Worm (Caenorhabditis elegans) whole organism, L2 larva: ENCODE results near the gene lig-4.

Source experiments
- C34F6.9 ChIP-seq: fragments of 150-350 bp; optimal IDR thresholded peaks from 2 replicates; lab custom pipeline; 2014; ENCODE audit warnings: missing biosample characterization, missing genetic modification characterization
- F13H6.1 ChIP-seq: sonication (generic microtip); optimal IDR thresholded peaks from 2 replicates; lab custom pipeline; 2016; ENCODE audit warnings: missing genetic modification characterization, missing compliant biosample characterization
- R02D3.7 ChIP-seq: fragments of 150-350 bp; optimal IDR thresholded peaks from 2 replicates; lab custom pipeline; 2014; ENCODE audit warnings: missing biosample characterization, missing genetic modification characterization
- Y55F3AM.14 ChIP-seq: fragments of 200-800 bp; sonication (Bioruptor generic); optimal IDR thresholded peaks from 2 replicates; lab custom pipeline; 2018; ENCODE audit warnings: mild to moderate bottlenecking, missing genetic modification characterization, missing compliant biosample characterization
- ZK546.5 ChIP-seq: sonication (generic microtip); optimal IDR thresholded peaks from 2 replicates; lab custom pipeline; 2017; ENCODE audit warnings: missing biosample characterization, missing genetic modification characterization
- alr-1 ChIP-seq: fragments of 150-350 bp; optimal IDR thresholded peaks from 2 replicates; lab custom pipeline; 2014; ENCODE audit warnings: missing biosample characterization, missing genetic modification characterization
- aly-2 ChIP-seq: fragments of 150-350 bp; optimal IDR thresholded peaks from 2 replicates; lab custom pipeline; 2014; ENCODE audit warnings: missing biosample characterization, missing genetic modification characterization
- ama-1 ChIP-seq: fragments of 150-350 bp; optimal IDR thresholded peaks from 2 replicates; lab custom pipeline; 2018; ENCODE audit warnings: inconsistent platforms
- blmp-1 ChIP-seq: sonication (generic microtip); optimal IDR thresholded peaks from 2 replicates; lab custom pipeline; 2017; ENCODE audit warnings: missing genetic modification characterization, mild to moderate bottlenecking, missing compliant biosample characterization, antibody characterized with exemption, moderate library complexity; ENCODE audit not compliant: insufficient read depth
- ceh-16 ChIP-seq: fragments of 150-350 bp; optimal IDR thresholded peaks from 2 replicates; lab custom pipeline; 2014; ENCODE audit warnings: missing biosample characterization, missing genetic modification characterization
- ceh-82 ChIP-seq: fragments of 150-350 bp; optimal IDR thresholded peaks from 2 replicates; lab custom pipeline; 2014; ENCODE audit warnings: missing biosample characterization, missing genetic modification characterization
- crh-2 ChIP-seq: sonication (generic microtip); optimal IDR thresholded peaks from 2 replicates; lab custom pipeline; 2017; ENCODE audit warnings: missing biosample characterization, missing genetic modification characterization
- dmd-4 ChIP-seq: sonication (generic microtip); optimal IDR thresholded peaks from 2 replicates; lab custom pipeline; 2017; ENCODE audit warnings: missing biosample characterization, missing genetic modification characterization
- egl-27 ChIP-seq: sonication (generic microtip); optimal IDR thresholded peaks from 3 replicates; lab custom pipeline; 2017; ENCODE audit warnings: missing biosample characterization, missing genetic modification reagents, missing genetic modification characterization
- gmeb-1 ChIP-seq: fragments of 150-350 bp; optimal IDR thresholded peaks from 2 replicates; lab custom pipeline; 2014; ENCODE audit warnings: missing biosample characterization, missing genetic modification characterization
- lin-11 ChIP-seq: fragments of 150-350 bp; sonication (generic microtip); optimal IDR thresholded peaks from 2 replicates; lab custom pipeline; 2014; ENCODE audit warnings: missing biosample characterization, missing genetic modification characterization, inconsistent platforms, mixed read lengths
- lin-13 ChIP-seq: fragments of 150-350 bp; optimal IDR thresholded peaks from 2 replicates; lab custom pipeline; 2014; ENCODE audit warnings: missing biosample characterization, missing genetic modification reagents, missing genetic modification characterization
- lsy-2 ChIP-seq, 2 experiments: fragments of 150-350 bp in 1 of 2; sonication (generic microtip) in 1 of 2; optimal IDR thresholded peaks; 2 replicates each; lab custom pipeline; 2014 to 2017; ENCODE audit warnings: missing biosample characterization in 2 of 2, missing genetic modification characterization in 2 of 2
- mab-5 ChIP-seq: fragments of 150-350 bp; optimal IDR thresholded peaks from 2 replicates; lab custom pipeline; 2014; ENCODE audit warnings: missing biosample characterization, missing genetic modification characterization
- mbf-1 ChIP-seq: sonication (generic microtip); optimal IDR thresholded peaks from 2 replicates; lab custom pipeline; 2017; ENCODE audit warnings: missing biosample characterization, missing genetic modification characterization
- mdl-1 ChIP-seq, 2 experiments: fragments of 150-350 bp in 1 of 2; sonication (generic microtip) in 1 of 2; optimal IDR thresholded peaks; 2 replicates each; lab custom pipeline; 2017; ENCODE audit warnings: missing biosample characterization in 2 of 2, missing genetic modification characterization in 2 of 2
- nhr-11 ChIP-seq: fragments of 150-350 bp; optimal IDR thresholded peaks from 2 replicates; lab custom pipeline; 2014; ENCODE audit warnings: missing biosample characterization, missing genetic modification characterization
- nhr-12 ChIP-seq: fragments of 150-350 bp; optimal IDR thresholded peaks from 2 replicates; lab custom pipeline; 2014; ENCODE audit warnings: missing biosample characterization, missing genetic modification characterization
- nhr-129 ChIP-seq: fragments of 150-350 bp; optimal IDR thresholded peaks from 2 replicates; lab custom pipeline; 2014; ENCODE audit warnings: missing biosample characterization, missing genetic modification characterization
- nhr-21 ChIP-seq: fragments of 150-350 bp; optimal IDR thresholded peaks from 2 replicates; lab custom pipeline; 2014; ENCODE audit warnings: missing biosample characterization, missing genetic modification characterization
- nhr-23 ChIP-seq: fragments of 150-350 bp; optimal IDR thresholded peaks from 2 replicates; lab custom pipeline; 2014; ENCODE audit warnings: missing biosample characterization, missing genetic modification reagents, missing genetic modification characterization
- nhr-237 ChIP-seq: fragments of 150-350 bp; optimal IDR thresholded peaks from 2 replicates; lab custom pipeline; 2014; ENCODE audit warnings: missing biosample characterization, missing genetic modification characterization
- nhr-25 ChIP-seq: fragments of 150-350 bp; sonication (generic microtip); optimal IDR thresholded peaks from 3 replicates; lab custom pipeline; 2014; ENCODE audit warnings: missing biosample characterization, missing genetic modification characterization
- nhr-6 ChIP-seq: fragments of 150-350 bp; optimal IDR thresholded peaks from 2 replicates; lab custom pipeline; 2014; ENCODE audit warnings: missing biosample characterization, missing genetic modification characterization
- peb-1 ChIP-seq: fragments of 150-350 bp; optimal IDR thresholded peaks from 2 replicates; lab custom pipeline; 2014; ENCODE audit warnings: missing biosample characterization, missing genetic modification characterization
- sem-4 ChIP-seq: fragments of 150-350 bp; optimal IDR thresholded peaks from 2 replicates; lab custom pipeline; 2014; ENCODE audit warnings: missing biosample characterization, missing genetic modification reagents, missing genetic modification characterization
- sma-3 ChIP-seq: sonication (generic microtip); optimal IDR thresholded peaks from 2 replicates; lab custom pipeline; 2016; ENCODE audit warnings: missing genetic modification reagents, missing genetic modification characterization, missing compliant biosample characterization
- sma-9 ChIP-seq, 2 experiments: fragments of 150-350 bp in 1 of 2; sonication (generic microtip) in 1 of 2; optimal IDR thresholded peaks; 2 replicates each; lab custom pipeline; 2014 to 2016; ENCODE audit warnings: missing genetic modification characterization in 2 of 2, mild to moderate bottlenecking in 1 of 2, missing biosample characterization in 1 of 2, missing compliant biosample characterization in 1 of 2, missing genetic modification reagents in 1 of 2, moderate library complexity in 1 of 2
- unc-39 ChIP-seq: fragments of 150-350 bp; optimal IDR thresholded peaks from 2 replicates; lab custom pipeline; 2014; ENCODE audit warnings: missing biosample characterization, missing genetic modification characterization
- unc-55 ChIP-seq: fragments of 150-350 bp; sonication (generic microtip); optimal IDR thresholded peaks from 3 replicates; lab custom pipeline; 2014; ENCODE audit warnings: missing biosample characterization, missing genetic modification reagents, missing genetic modification characterization
- ztf-1 ChIP-seq: fragments of 200-800 bp; sonication (Bioruptor generic); conservative IDR thresholded peaks from 2 replicates; pipeline ENCODE4 v1.3.6; 2022; ENCODE audit warnings: missing genetic modification characterization, missing compliant biosample characterization
- ztf-11 ChIP-seq: sonication (generic microtip); optimal IDR thresholded peaks from 2 replicates; lab custom pipeline; 2017; ENCODE audit warnings: missing biosample characterization, missing genetic modification characterization
- ztf-4 ChIP-seq: fragments of 150-350 bp; optimal IDR thresholded peaks from 2 replicates; lab custom pipeline; 2014; ENCODE audit warnings: missing biosample characterization, missing genetic modification characterization

The lig-4 gene

DNA sequence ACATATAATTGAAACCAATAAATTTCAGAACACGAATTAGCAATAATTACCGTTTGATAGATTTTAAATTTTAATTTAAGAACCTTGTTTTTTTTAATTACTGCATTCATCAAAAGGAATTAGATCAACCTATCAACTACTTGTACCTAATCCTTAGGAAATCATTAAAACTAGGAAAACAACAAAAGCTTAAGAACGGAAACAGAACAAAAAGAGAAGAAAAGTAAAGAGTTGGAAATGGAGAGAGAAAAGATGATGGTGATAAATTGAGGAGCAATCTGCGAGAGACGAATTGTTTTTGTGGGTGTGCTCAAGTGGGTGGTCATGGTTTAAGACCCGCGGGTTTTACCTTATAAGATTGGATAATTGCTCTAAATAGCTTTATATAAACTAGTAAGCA is 14.1 kb downstream of the lig-4 start:
- TF ChIP-seq unc-55 (GFP tag; lab: Kevin White, UChicago) (peak; percentile 55), mab-5 (peak; percentile 54), ztf-4 (tag; lab: Kevin White, UChicago) (no peak)

DNA sequence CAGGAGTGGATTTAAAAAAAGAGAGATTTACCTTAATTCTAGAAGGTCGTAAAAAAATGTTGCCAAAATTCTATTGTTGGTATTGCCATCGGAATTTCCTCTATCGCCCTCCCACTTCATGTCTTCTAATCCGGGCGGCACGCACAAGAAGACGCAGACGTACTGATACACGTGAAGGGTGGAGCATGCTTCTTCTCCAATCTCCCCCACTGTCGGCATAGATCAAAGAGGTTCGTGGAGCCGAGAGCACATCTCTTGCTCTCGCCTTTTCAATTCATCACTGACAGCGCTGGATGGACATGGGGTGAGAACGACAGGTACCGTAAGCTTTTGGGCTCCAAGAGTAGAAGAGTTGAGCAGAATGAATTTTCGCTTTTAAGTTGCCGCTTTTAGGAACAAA is 15.3 kb downstream of the lig-4 start, which contains the start of gene lin-39:
lin-39 (minus strand) TSS at position 74 of the 400 bp plus-strand sequence.
- TF ChIP-seq lin-11 (tag; lab: Kevin White, UChicago) (no peak), nhr-129 (tag; lab: Kevin White, UChicago) (peak; percentile 5), mdl-1 (tag; optimal IDR thresholded peaks at IDR 0.05; lab: Kevin White, UChicago) (peak in 1 of 2 experiments; percentile 56), gmeb-1 (no peak), mab-5 (peak; percentile 36), aly-2 (tag; lab: Kevin White, UChicago) (no peak), egl-27 (tag; lab: Kevin White, UChicago) (no peak), nhr-23 (no peak), nhr-6 (tag; lab: Kevin White, UChicago) (no peak), lsy-2 (tag; optimal IDR thresholded peaks at IDR 0.05; lab: Kevin White, UChicago) (peak in 1 of 2 experiments; percentile 38), peb-1 (no peak), crh-2 (tag; lab: Kevin White, UChicago) (no peak), nhr-21 (tag; lab: Kevin White, UChicago) (no peak), ceh-16 (no peak), unc-55 (GFP tag; lab: Kevin White, UChicago) (peak; percentile 35), nhr-25 (tag; lab: Kevin White, UChicago) (no peak), ZK546.5 (tag; lab: Kevin White, UChicago) (no peak)

DNA sequence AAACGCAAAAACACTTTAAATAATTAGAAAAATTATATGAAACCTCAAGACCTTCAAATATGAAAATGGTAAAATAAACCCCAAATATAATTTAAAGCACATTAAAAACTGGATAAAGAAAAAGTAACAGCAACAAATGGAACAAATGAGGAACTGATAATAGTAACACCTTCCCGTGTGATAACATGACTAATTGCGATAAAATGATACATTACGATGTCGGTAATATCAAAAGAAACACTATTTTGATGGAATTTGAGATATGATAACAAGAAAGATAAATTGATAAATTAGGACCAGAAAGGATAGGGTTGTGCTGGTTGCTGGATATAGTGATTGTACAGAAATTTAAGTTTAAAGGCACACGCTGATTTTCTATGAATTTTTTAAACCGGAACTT is 20.8 kb downstream of the lig-4 start:
- TF ChIP-seq ceh-82 (tag; lab: Kevin White, UChicago) (no peak), ama-1 (no peak), nhr-11 (tag; lab: Kevin White, UChicago) (no peak), blmp-1 (tag; lab: Kevin White, UChicago) (no peak), sma-3 (no peak), F13H6.1 (no peak), peb-1 (no peak), crh-2 (tag; lab: Kevin White, UChicago) (no peak), alr-1 (tag; lab: Kevin White, UChicago) (no peak), R02D3.7 (tag; lab: Kevin White, UChicago) (no peak)
- TF ChIP-seq, all 48 proteins: peak for 0

DNA sequence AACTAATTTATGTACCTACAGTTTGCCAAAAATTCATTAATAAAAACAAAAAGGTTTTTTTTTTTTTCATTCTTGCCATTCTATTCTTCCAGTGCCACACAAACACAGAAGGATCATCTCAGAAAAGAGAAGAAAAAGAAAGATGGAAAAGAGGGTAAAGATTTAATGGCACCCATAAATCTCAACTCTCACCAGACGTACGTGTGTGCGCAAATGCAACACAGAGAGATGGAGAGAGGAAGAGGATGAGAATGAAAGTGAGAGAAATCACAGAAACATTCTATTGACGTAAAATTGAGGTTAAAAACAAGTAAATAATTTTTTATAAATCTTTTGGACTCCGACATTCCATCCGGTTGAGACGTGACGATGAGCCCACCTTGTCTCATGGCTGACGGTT is 22.9 kb downstream of the lig-4 start:
- peak; percentile 19 for TF ChIP-seq crh-2 (tag; lab: Kevin White, UChicago)
- peak; percentile 62 for TF ChIP-seq unc-55 (GFP tag; lab: Kevin White, UChicago)
- TF ChIP-seq ztf-1 (GFP tag; lab: Robert Waterston, UW): no peak
- no peak for TF ChIP-seq ztf-11
- no peak for TF ChIP-seq nhr-21 (tag; lab: Kevin White, UChicago)
- TF ChIP-seq nhr-12 (tag; lab: Kevin White, UChicago): no peak
- no peak for TF ChIP-seq lin-13
- peak; percentile 51 for TF ChIP-seq C34F6.9
- TF ChIP-seq egl-27 (tag; lab: Kevin White, UChicago): no peak
- no peak for TF ChIP-seq peb-1
- TF ChIP-seq Y55F3AM.14 (GFP tag; lab: Kevin White, UChicago): no peak
- peak; percentile 22 for TF ChIP-seq nhr-129 (tag; lab: Kevin White, UChicago)
- TF ChIP-seq lin-11 (tag; lab: Kevin White, UChicago): no peak
- TF ChIP-seq mab-5: peak; percentile 87
- TF ChIP-seq ama-1: no peak
- no peak for TF ChIP-seq ceh-82 (tag; lab: Kevin White, UChicago)
- TF ChIP-seq ztf-4 (tag; lab: Kevin White, UChicago): no peak
- TF ChIP-seq sem-4 (tag; lab: Kevin White, UChicago): no peak
- TF ChIP-seq dmd-4 (tag; lab: Kevin White, UChicago): no peak
- no peak for TF ChIP-seq nhr-237 (tag; lab: Kevin White, UChicago)
- no peak for TF ChIP-seq R02D3.7 (tag; lab: Kevin White, UChicago)
- TF ChIP-seq lsy-2 (tag; optimal IDR thresholded peaks at IDR 0.05; lab: Kevin White, UChicago): peak in 1 of 2 experiments; percentile 52
- no peak for TF ChIP-seq mbf-1 (tag; lab: Kevin White, UChicago)
- peak; percentile 4 for TF ChIP-seq blmp-1 (tag; lab: Kevin White, UChicago)
- no peak for TF ChIP-seq sma-9 (GFP tag; optimal IDR thresholded peaks at IDR 0.05; lab: Kevin White, UChicago)
- no peak for TF ChIP-seq sma-9 (tag; optimal IDR thresholded peaks at IDR 0.05; lab: Kevin White, UChicago)
- TF ChIP-seq unc-39 (tag; lab: Kevin White, UChicago): no peak
